Worm (Caenorhabditis elegans): ENCODE data around the gene sru-3.

ce11 chrIV:9506251-9506650, 9.8 kb downstream of the sru-3 start, which contains the start of gene ttr-9:
- TF ChIP-seq ztf-29 (GFP tag; IDR thresholded peaks at IDR 0.05) (no peak), ztf-23 (GFP tag; IDR thresholded peaks at IDR 0.05) (no peak), ref-1 (GFP tag; conservative IDR thresholded peaks at IDR 0.05) (no peak), klf-2 (GFP tag; conservative IDR thresholded peaks at IDR 0.05) (no peak), tab-1 (GFP tag; IDR thresholded peaks at IDR 0.05) (no peak), T22C8.4 (GFP tag; IDR thresholded peaks at IDR 0.05) (no peak), cog-1 (tag; optimal IDR thresholded peaks at IDR 0.05) (no peak), flt-1 (GFP tag; IDR thresholded peaks at IDR 0.05) (no peak)

All from whole organism, midembryonic.